Fruit fly (Drosophila melanogaster): ENCODE data around the gene CG44815.

CG44815 gene

dm6 chrX:9460618-9461245, 14.7 kb upstream of the CG44815 start (continued):
- peak; percentile 77 for TF ChIP-seq Drgx (GFP tag; IDR thresholded peaks at IDR 0.05)
- TF ChIP-seq CG8359 (GFP tag; optimal IDR thresholded peaks at IDR 0.05; ENCODE audit: borderline replicate concordance), result no peak
- no peak for TF ChIP-seq bcd (GFP tag; optimal IDR thresholded peaks at IDR 0.05)
- TF ChIP-seq CG33213 (GFP tag; optimal IDR thresholded peaks at IDR 0.05), result no peak
- TF ChIP-seq Usf (GFP tag; optimal IDR thresholded peaks at IDR 0.05), result no peak
- TF ChIP-seq CG34422 (GFP tag; IDR thresholded peaks at IDR 0.05), result 0 out of 3 replicates have a peak, but pooled peaks have one; percentile 12
- TF ChIP-seq CG8388 (GFP tag; optimal IDR thresholded peaks at IDR 0.05), result no peak
- no peak for TF ChIP-seq ssp (GFP tag; IDR thresholded peaks at IDR 0.05)
- TF ChIP-seq Tbp (GFP tag; optimal IDR thresholded peaks at IDR 0.05), result no peak
- TF ChIP-seq Hr39 (optimal IDR thresholded peaks at IDR 0.05), result no peak
- no peak for TF ChIP-seq vfl (GFP tag; optimal IDR thresholded peaks at IDR 0.05)
- TF ChIP-seq CG1792 (GFP tag; optimal IDR thresholded peaks at IDR 0.05), result no peak
- no peak for TF ChIP-seq en (GFP tag; optimal IDR thresholded peaks at IDR 0.05)
- TF ChIP-seq CG13775 (GFP tag; optimal IDR thresholded peaks at IDR 0.05), result peak; percentile 5
- TF ChIP-seq CG8478 (optimal IDR thresholded peaks at IDR 0.05), result no peak
- TF ChIP-seq da (GFP tag; optimal IDR thresholded peaks at IDR 0.05), result no peak
- no peak for TF ChIP-seq CG9817 (tag; optimal IDR thresholded peaks at IDR 0.05)
- no peak for TF ChIP-seq CG12769 (tag; optimal IDR thresholded peaks at IDR 0.05)
- TF ChIP-seq CG32772 (GFP tag; IDR thresholded peaks at IDR 0.05), result no peak
- TF ChIP-seq CG30403 (GFP tag; optimal IDR thresholded peaks at IDR 0.05), result peak; percentile 4
- no peak for TF ChIP-seq Med (GFP tag)
- no peak for TF ChIP-seq CG11456 (GFP tag; IDR thresholded peaks at IDR 0.05)
- no peak for TF ChIP-seq CG6654 (GFP tag; optimal IDR thresholded peaks at IDR 0.05)
- no peak for TF ChIP-seq jumu (GFP tag; optimal IDR thresholded peaks at IDR 0.05)
- no peak for TF ChIP-seq kni (GFP tag; optimal IDR thresholded peaks at IDR 0.05)
- no peak for TF ChIP-seq ase (GFP tag; IDR thresholded peaks at IDR 0.05)
- no peak for TF ChIP-seq tin (GFP tag; optimal IDR thresholded peaks at IDR 0.05)
- no peak for TF ChIP-seq her (GFP tag; optimal IDR thresholded peaks at IDR 0.05)
- TF ChIP-seq CG42726 (GFP tag; IDR thresholded peaks at IDR 0.05; ENCODE audit: partially characterized antibody), result no peak
- no peak for TF ChIP-seq Dref (GFP tag; IDR thresholded peaks at IDR 0.05)
- TF ChIP-seq ERR (GFP tag; optimal IDR thresholded peaks at IDR 0.05), result no peak
- no peak for TF ChIP-seq Deaf1 (tag; optimal IDR thresholded peaks at IDR 0.05)
- no peak for TF ChIP-seq HLH4C (GFP tag; IDR thresholded peaks at IDR 0.05; ENCODE audit: partially characterized antibody)
- no peak for TF ChIP-seq cato (GFP tag; optimal IDR thresholded peaks at IDR 0.05; ENCODE audit: borderline replicate concordance)
- no peak for TF ChIP-seq Bdp1 (GFP tag; optimal IDR thresholded peaks at IDR 0.05)
- TF ChIP-seq NC2α (GFP tag; optimal IDR thresholded peaks at IDR 0.05), result no peak
- TF ChIP-seq CG13287 (GFP tag; IDR thresholded peaks at IDR 0.05; ENCODE audit: partially characterized antibody), result no peak
- TF ChIP-seq ATbp (GFP tag; optimal IDR thresholded peaks at IDR 0.05), result no peak
- TF ChIP-seq CG10654 (GFP tag; optimal IDR thresholded peaks at IDR 0.05), result no peak
- no peak for TF ChIP-seq CG3065 (GFP tag; optimal IDR thresholded peaks at IDR 0.05)
- no peak for TF ChIP-seq bbx (GFP tag; IDR thresholded peaks at IDR 0.05; ENCODE audit: partially characterized antibody)
- no peak for TF ChIP-seq CG6272 (GFP tag; IDR thresholded peaks at IDR 0.05)
- TF ChIP-seq lov (optimal IDR thresholded peaks at IDR 0.05), result no peak
- no peak for TF ChIP-seq lov (GFP tag; IDR thresholded peaks at IDR 0.05)
- TF ChIP-seq Sox102F (GFP tag; optimal IDR thresholded peaks at IDR 0.05), result peak; percentile 32
- no peak for TF ChIP-seq Atf-2 (GFP tag; optimal IDR thresholded peaks at IDR 0.05)
- TF ChIP-seq sens (GFP tag), result peak; percentile 46
- peak; percentile 29 for TF ChIP-seq CG2712 (tag; optimal IDR thresholded peaks at IDR 0.05)
- peak; percentile 22 to 77 for TF ChIP-seq bsh (GFP tag; optimal IDR thresholded peaks at IDR 0.05)
- no peak for TF ChIP-seq CG12104 (GFP tag; optimal IDR thresholded peaks at IDR 0.05)
- TF ChIP-seq CG1024 (GFP tag; IDR thresholded peaks at IDR 0.05), result no peak
- TF ChIP-seq Meics (GFP tag; optimal IDR thresholded peaks at IDR 0.05), result no peak
